Worm (Caenorhabditis elegans) whole organism, L2 larva: ENCODE results near the gene haf-8.

ENCODE experiments used
- R02D3.7 ChIP-seq: fragments of 150-350 bp; optimal IDR thresholded peaks from 2 replicates; lab custom pipeline; 2014; ENCODE audit warnings: missing biosample characterization, missing genetic modification characterization
- aly-2 ChIP-seq: fragments of 150-350 bp; optimal IDR thresholded peaks from 2 replicates; lab custom pipeline; 2014; ENCODE audit warnings: missing biosample characterization, missing genetic modification characterization
- ama-1 ChIP-seq: fragments of 150-350 bp; optimal IDR thresholded peaks from 2 replicates; lab custom pipeline; 2018; ENCODE audit warnings: inconsistent platforms
- blmp-1 ChIP-seq: sonication (generic microtip); optimal IDR thresholded peaks from 2 replicates; lab custom pipeline; 2017; ENCODE audit warnings: missing genetic modification characterization, mild to moderate bottlenecking, missing compliant biosample characterization, antibody characterized with exemption, moderate library complexity; ENCODE audit not compliant: insufficient read depth
- ceh-82 ChIP-seq: fragments of 150-350 bp; optimal IDR thresholded peaks from 2 replicates; lab custom pipeline; 2014; ENCODE audit warnings: missing biosample characterization, missing genetic modification characterization
- nhr-6 ChIP-seq: fragments of 150-350 bp; optimal IDR thresholded peaks from 2 replicates; lab custom pipeline; 2014; ENCODE audit warnings: missing biosample characterization, missing genetic modification characterization

DNA sequence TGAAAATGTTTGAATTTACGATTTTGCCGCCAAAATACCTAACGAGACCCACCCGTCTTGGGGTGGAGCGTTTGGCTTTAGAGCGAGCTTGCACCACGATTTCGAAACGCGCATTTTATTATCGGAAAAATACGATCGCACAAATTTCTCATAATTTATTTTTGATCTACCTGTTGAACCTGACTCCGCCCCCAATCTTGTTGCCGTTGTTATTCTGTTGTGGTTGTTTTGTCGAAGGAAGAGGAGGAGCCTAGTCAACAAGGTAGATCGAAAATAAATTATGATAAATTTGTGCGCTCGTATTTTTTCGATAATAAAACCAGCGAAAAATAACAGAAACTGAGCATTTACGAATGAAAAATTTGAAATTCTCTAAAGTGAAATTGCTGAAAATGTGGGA is 40.8 kb downstream of the haf-8 start:
- no peak for TF ChIP-seq ceh-82
- TF ChIP-seq aly-2 (tag; lab: Kevin White, UChicago) = no peak
- no peak for TF ChIP-seq blmp-1 (tag; lab: Kevin White, UChicago)
- no peak for TF ChIP-seq nhr-6
- TF ChIP-seq R02D3.7 (tag; lab: Kevin White, UChicago) = no peak
- TF ChIP-seq ama-1 (lab: Kevin White, UChicago) = no peak
